Fruit fly (Drosophila melanogaster): ENCODE results near the gene pelo.
A peak's percentile ranks its signal among the peaks of the same experiment; 100 is the strongest.

The pelo gene

DNA sequence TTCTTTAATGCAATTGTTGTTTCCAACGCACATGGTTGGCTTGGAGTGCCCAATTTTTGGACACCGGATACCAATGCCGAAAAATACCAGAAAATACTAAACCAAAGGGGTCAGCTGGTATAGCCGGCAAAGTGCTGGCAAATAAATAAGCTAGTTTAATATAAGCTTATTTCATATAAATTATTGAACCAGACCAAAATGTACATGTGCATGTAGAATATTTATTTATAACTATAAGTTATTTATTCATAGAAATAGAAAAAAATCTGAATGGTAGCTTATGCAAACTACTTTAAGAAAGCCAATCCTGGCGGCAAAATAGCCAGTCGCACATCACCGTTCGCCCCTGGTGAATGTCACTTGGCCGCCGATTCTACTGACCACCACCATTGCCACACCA lies at the start of gene pelo (continued):
- TF ChIP-seq CG1792 (GFP tag; optimal IDR thresholded peaks at IDR 0.05), result no peak
- peak; percentile 91 for TF ChIP-seq MBD-R2 (GFP tag; IDR thresholded peaks at IDR 0.05)
- TF ChIP-seq Atf3 (GFP tag; optimal IDR thresholded peaks at IDR 0.05), result no peak
- TF ChIP-seq CG32532 (GFP tag; IDR thresholded peaks at IDR 0.05), result peak; percentile 76
- no peak for TF ChIP-seq sima (GFP tag; optimal IDR thresholded peaks at IDR 0.05)
- no peak for TF ChIP-seq Hand (GFP tag; optimal IDR thresholded peaks at IDR 0.05)
- peak; percentile 71 for TF ChIP-seq CG30403 (GFP tag; optimal IDR thresholded peaks at IDR 0.05)
- peak; percentile 54 for TF ChIP-seq CG1602 (GFP tag; optimal IDR thresholded peaks at IDR 0.05)
- TF ChIP-seq CG5953 (GFP tag; IDR thresholded peaks at IDR 0.05), result 0 out of 2 replicates have a peak, but pooled peaks have one; percentile 15
- no peak for TF ChIP-seq pb (GFP tag; optimal IDR thresholded peaks at IDR 0.05)
- no peak for TF ChIP-seq CG31365 (tag; optimal IDR thresholded peaks at IDR 0.05)
- TF ChIP-seq Pdp1 (GFP tag; optimal IDR thresholded peaks at IDR 0.05), result peak in 1 of 2 experiments; percentile 41
- peak; percentile 11 for TF ChIP-seq CG12769 (tag; optimal IDR thresholded peaks at IDR 0.05)
- no peak for TF ChIP-seq fu2 (GFP tag; optimal IDR thresholded peaks at IDR 0.05)
- peak; percentile 1 for TF ChIP-seq kni (GFP tag; optimal IDR thresholded peaks at IDR 0.05)
- no peak for TF ChIP-seq Drgx (GFP tag; IDR thresholded peaks at IDR 0.05)
- TF ChIP-seq mld (GFP tag; IDR thresholded peaks at IDR 0.05; ENCODE audit: partially characterized antibody), result no peak
- TF ChIP-seq H15 (GFP tag; IDR thresholded peaks at IDR 0.05), result 0 out of 3 replicates have a peak, but pooled peaks have one; percentile 43
- no peak for TF ChIP-seq MESR4 (GFP tag; optimal IDR thresholded peaks at IDR 0.05)
- TF ChIP-seq Blimp-1 (GFP tag; optimal IDR thresholded peaks at IDR 0.05), result peak; percentile 49
- TF ChIP-seq vnd (GFP tag; IDR thresholded peaks at IDR 0.05; ENCODE audit: partially characterized antibody), result no peak
- TF ChIP-seq Deaf1 (tag; optimal IDR thresholded peaks at IDR 0.05), result peak; percentile 45
- no peak for TF ChIP-seq zen2 (GFP tag; IDR thresholded peaks at IDR 0.05; ENCODE audit: partially characterized antibody)
- TF ChIP-seq CG14441 (GFP tag; IDR thresholded peaks at IDR 0.05), result peak; percentile 27; the same call in 1 of the 2 replicates
- TF ChIP-seq Ravus (GFP tag; IDR thresholded peaks at IDR 0.05), result no peak
- TF ChIP-seq Doc2 (GFP tag; IDR thresholded peaks at IDR 0.05), result no peak

DNA sequence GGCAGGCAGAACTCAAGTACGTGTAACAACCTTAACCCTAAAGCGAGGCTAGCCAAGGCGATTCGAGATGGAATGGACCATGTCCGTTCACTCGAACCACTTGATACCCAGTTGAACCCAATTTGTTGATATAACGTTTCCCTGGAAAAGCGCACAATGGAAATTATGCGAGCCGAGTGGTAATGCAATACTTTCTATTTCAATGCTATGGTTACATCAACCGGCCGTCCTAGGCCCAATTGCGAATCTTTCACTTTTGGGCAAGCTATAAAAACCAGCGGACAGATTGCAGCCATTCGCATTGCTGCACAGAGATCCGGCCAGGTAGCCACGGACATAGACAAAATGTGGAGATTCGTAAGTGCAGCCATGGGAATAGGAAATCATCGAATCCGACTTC lies 44.3 kb upstream of the pelo start, which contains the start of gene CG33299:
Gene CG33299 (plus strand): TSS at position 301 of the 400 bp plus-strand sequence.
- TF ChIP-seq lbe (GFP tag; optimal IDR thresholded peaks at IDR 0.05), result no peak
- TF ChIP-seq jumu (GFP tag; optimal IDR thresholded peaks at IDR 0.05), result no peak
- TF ChIP-seq CG10267 (tag; optimal IDR thresholded peaks at IDR 0.05), result no peak
- TF ChIP-seq Sry-δ (GFP tag; optimal IDR thresholded peaks at IDR 0.05), result no peak
- TF ChIP-seq caup (GFP tag; optimal IDR thresholded peaks at IDR 0.05; ENCODE audit: severe bottlenecking), result no peak
- TF ChIP-seq CG4820 (GFP tag; optimal IDR thresholded peaks at IDR 0.05), result no peak
- no peak for TF ChIP-seq hbn (GFP tag; IDR thresholded peaks at IDR 0.05; ENCODE audit: partially characterized antibody)
- no peak for TF ChIP-seq Hand (GFP tag; optimal IDR thresholded peaks at IDR 0.05)
- TF ChIP-seq cad (GFP tag; optimal IDR thresholded peaks at IDR 0.05), result no peak
- TF ChIP-seq Neu2 (GFP tag; optimal IDR thresholded peaks at IDR 0.05; ENCODE audit: borderline replicate concordance), result no peak
- TF ChIP-seq CG4360 (GFP tag; IDR thresholded peaks at IDR 0.05), result no peak
- TF ChIP-seq ind (GFP tag; optimal IDR thresholded peaks at IDR 0.05), result no peak
- TF ChIP-seq cato (GFP tag; optimal IDR thresholded peaks at IDR 0.05; ENCODE audit: borderline replicate concordance), result no peak
- TF ChIP-seq HLH3B (GFP tag; IDR thresholded peaks at IDR 0.05), result no peak
- no peak for TF ChIP-seq Xrp1 (GFP tag; IDR thresholded peaks at IDR 0.05)
- TF ChIP-seq twi (tag; optimal IDR thresholded peaks at IDR 0.05), result no peak
- no peak for TF ChIP-seq CG17328 (GFP tag; IDR thresholded peaks at IDR 0.05)
- no peak for TF ChIP-seq ase (GFP tag; IDR thresholded peaks at IDR 0.05)
